Worm (Caenorhabditis elegans): ENCODE results near the gene somi-1.

ce11 chrV:13356210-13356609, 35.0 kb downstream of the somi-1 start:
- no peak for TF ChIP-seq sma-3 (GFP tag; optimal IDR thresholded peaks at IDR 0.05)
- no peak for TF ChIP-seq crh-2 (tag; optimal IDR thresholded peaks at IDR 0.05)
- no peak for TF ChIP-seq ceh-82 (tag; optimal IDR thresholded peaks at IDR 0.05)
- no peak for TF ChIP-seq nhr-12 (tag; optimal IDR thresholded peaks at IDR 0.05)
- TF ChIP-seq skn-1 (tag; optimal IDR thresholded peaks at IDR 0.05): no peak
- TF ChIP-seq ztf-11 (tag; optimal IDR thresholded peaks at IDR 0.05): no peak
- TF ChIP-seq nhr-6 (tag; optimal IDR thresholded peaks at IDR 0.05): no peak

All from whole organism, L2 larva.